Worm (Caenorhabditis elegans): ENCODE results near the gene col-171.

col-171 gene

ce11 chrX:6323129-6323528 lies 11.0 kb upstream of the col-171 start, which contains the start of gene col-167 (continued):
- TF ChIP-seq alr-1 (tag; optimal IDR thresholded peaks at IDR 0.05; ENCODE audit: borderline replicate concordance): no peak
- no peak for TF ChIP-seq C04F5.9 (tag; optimal IDR thresholded peaks at IDR 0.05)
- TF ChIP-seq elt-2 (tag; optimal IDR thresholded peaks at IDR 0.05): no peak
- TF ChIP-seq lin-14 (GFP tag; optimal IDR thresholded peaks at IDR 0.05): peak; percentile 9
- TF ChIP-seq nhr-71 (tag; optimal IDR thresholded peaks at IDR 0.05): peak; percentile 13
- no peak for TF ChIP-seq nhr-237 (tag; optimal IDR thresholded peaks at IDR 0.05)
- no peak for TF ChIP-seq ceh-82 (tag; optimal IDR thresholded peaks at IDR 0.05)
- no peak for TF ChIP-seq ztf-4 (tag; optimal IDR thresholded peaks at IDR 0.05)
- no peak for TF ChIP-seq nhr-84 (tag; optimal IDR thresholded peaks at IDR 0.05)
- no peak for TF ChIP-seq zag-1 (tag; optimal IDR thresholded peaks at IDR 0.05)
- TF ChIP-seq pqm-1 (tag; optimal IDR thresholded peaks at IDR 0.05): no peak
- TF ChIP-seq tbx-2 (tag; optimal IDR thresholded peaks at IDR 0.05): peak; percentile 7
- no peak for TF ChIP-seq Y116A8C.19 (tag; optimal IDR thresholded peaks at IDR 0.05; ENCODE audit: borderline replicate concordance)
- no peak for TF ChIP-seq unc-98 (GFP tag; IDR thresholded peaks at IDR 0.05)
- TF ChIP-seq fkh-10 (GFP tag; optimal IDR thresholded peaks at IDR 0.05): no peak

DNA sequence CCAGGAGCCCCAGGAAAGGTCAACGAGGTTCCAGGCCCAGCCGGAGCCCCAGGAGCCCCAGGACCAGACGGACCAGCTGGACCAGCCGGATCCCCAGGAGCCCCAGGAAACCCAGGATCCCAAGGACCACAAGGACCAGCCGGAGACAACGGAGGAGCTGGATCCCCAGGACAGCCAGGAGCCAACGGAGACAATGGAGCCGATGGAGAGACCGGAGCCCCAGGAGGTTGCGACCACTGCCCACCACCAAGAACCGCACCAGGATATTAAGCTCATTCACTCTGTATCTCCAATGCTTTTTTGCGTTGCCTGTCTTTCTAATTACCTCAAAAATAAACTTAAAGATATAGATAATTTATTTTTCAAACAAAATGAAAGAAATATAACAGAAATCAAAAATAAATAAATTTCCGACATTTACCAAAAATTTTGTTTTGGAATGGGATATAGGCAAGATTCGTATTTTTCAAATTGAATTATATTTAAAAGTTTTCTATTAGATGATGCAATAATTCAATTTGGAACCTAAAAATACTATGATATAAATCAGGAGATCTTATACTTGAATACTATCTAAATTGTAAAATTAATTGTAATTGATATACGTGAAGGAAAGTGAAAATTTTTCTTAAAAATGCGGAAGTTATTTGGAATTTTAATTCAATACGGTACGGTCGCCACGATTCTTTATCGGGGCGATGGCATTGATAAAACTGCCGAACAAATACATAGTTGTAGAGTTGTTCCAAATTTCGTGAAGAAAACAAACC lies 9.8 kb upstream of the col-171 start:
- peak; percentile 33 for TF ChIP-seq jun-1 (tag; optimal IDR thresholded peaks at IDR 0.05)
- peak; percentile 3 for TF ChIP-seq tbx-2 (tag; optimal IDR thresholded peaks at IDR 0.05)

DNA sequence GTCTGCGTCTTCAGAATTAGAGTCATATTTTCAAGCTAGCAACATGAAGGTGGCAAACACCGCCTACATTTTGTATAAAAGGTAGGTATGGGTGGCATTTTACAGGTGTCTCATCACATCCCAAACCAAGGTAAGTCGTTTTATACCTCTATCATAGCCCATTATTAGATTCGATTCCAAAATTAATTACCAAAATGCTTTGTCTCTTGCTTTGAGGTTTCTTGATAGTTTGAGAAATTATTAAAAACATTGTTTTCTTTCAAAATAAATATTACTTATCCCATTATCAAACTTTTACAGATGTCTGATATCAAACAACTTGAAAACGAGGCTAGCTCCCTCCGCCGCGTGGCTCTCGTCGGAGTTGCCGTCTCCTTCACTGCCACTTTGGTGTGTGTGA lies 8.0 kb upstream of the col-171 start, which contains the start of gene col-168:
Gene col-168, plus strand, starts transcription at position 301 of the 400 bp plus-strand sequence.
- TF ChIP-seq efl-1 (optimal IDR thresholded peaks at IDR 0.05) (no peak), efl-1 (GFP tag; optimal IDR thresholded peaks at IDR 0.05 in 1 of 2) (peak in 1 of 2 experiments; percentile 28), ceh-88 (GFP tag; IDR thresholded peaks at IDR 0.05) (no peak), zip-4 (GFP tag; optimal IDR thresholded peaks at IDR 0.05) (no peak), dpl-1 (GFP tag; optimal IDR thresholded peaks at IDR 0.05) (no peak), nhr-85 (tag) (peak; percentile 70)

DNA sequence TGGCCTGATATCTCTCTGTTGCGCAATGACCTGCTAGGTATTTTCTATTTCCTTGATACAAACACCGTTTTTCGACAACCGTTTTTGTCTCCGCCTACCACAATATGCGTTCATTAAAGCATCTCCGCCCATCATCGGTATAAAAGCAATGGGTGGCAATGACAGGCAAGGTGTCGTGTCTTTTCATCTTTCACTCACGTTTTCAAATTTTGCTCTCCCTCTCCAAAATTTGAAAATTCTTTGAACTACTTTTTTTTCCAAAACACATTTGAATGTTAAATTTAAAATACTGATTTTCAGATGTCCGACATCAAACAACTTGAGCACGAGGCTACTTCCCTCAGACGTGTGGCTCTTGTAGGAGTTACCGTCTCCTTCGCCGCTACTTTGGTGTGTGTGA lies 5.2 kb upstream of the col-171 start, which contains the start of gene col-169:
Gene col-169, plus strand, starts transcription at position 301 of the 400 bp plus-strand sequence.
- no peak for TF ChIP-seq ceh-90 (tag; optimal IDR thresholded peaks at IDR 0.05)
- TF ChIP-seq efl-3 (GFP tag; optimal IDR thresholded peaks at IDR 0.05): no peak
- no peak for TF ChIP-seq snu-23 (GFP tag; optimal IDR thresholded peaks at IDR 0.05)
- TF ChIP-seq swsn-7 (tag; optimal IDR thresholded peaks at IDR 0.05): no peak
- no peak for TF ChIP-seq lin-13 (GFP tag; optimal IDR thresholded peaks at IDR 0.05)
- no peak for TF ChIP-seq egl-27 (tag; optimal IDR thresholded peaks at IDR 0.05)

DNA sequence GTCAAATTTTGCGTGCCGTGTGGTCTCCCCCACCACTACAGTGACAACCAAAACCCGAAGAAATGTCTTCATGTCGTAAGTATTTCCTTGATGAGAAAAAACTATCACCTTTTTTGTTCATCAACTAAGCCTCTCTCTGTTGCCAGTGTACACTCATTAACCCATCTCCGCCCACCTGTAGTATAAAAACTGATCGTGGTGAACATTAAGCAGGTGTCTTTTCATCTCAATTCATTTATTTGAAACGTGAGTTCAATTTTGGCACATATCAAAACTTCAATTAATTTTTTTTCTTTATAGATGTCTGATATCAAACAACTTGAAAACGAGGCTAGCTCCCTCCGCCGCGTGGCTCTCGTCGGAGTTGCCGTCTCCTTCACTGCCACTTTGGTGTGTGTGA lies 2.7 kb upstream of the col-171 start, which contains the start of gene col-170:
Gene col-170, plus strand, starts transcription at position 301 of the 400 bp plus-strand sequence.
- TF ChIP-seq hlh-17 (GFP tag; optimal IDR thresholded peaks at IDR 0.05; ENCODE audit: borderline replicate concordance) (no peak), unc-98 (GFP tag; IDR thresholded peaks at IDR 0.05) (no peak), nhr-19 (GFP tag; conservative IDR thresholded peaks at IDR 0.05) (no peak), rnt-1 (tag; optimal IDR thresholded peaks at IDR 0.05) (no peak), elt-2 (tag; optimal IDR thresholded peaks at IDR 0.05) (no peak), snu-23 (GFP tag; optimal IDR thresholded peaks at IDR 0.05) (no peak), elt-3 (tag; optimal IDR thresholded peaks at IDR 0.05) (no peak), skn-1 (tag; optimal IDR thresholded peaks at IDR 0.05) (no peak), isw-1 (GFP tag; IDR thresholded peaks at IDR 0.05) (no peak), sup-37 (GFP tag; optimal IDR thresholded peaks at IDR 0.05) (no peak), C34B4.2 (tag; optimal IDR thresholded peaks at IDR 0.05) (no peak), grh-1 (GFP tag; IDR thresholded peaks at IDR 0.05) (no peak)
